Fruit fly (Drosophila melanogaster) whole organism, embryonic: ENCODE results near the gene CG31910.

Experiments
- C15 ChIP-seq: fragments of 200-800 bp; sonication (Bioruptor generic); IDR thresholded peaks from 3 replicates; pipeline ENCODE4 v1.3.6; 2022; ENCODE audit warnings: missing biosample characterization, missing genetic modification characterization
- CG10431 ChIP-seq: fragments of 200-800 bp; sonication (Bioruptor generic); optimal IDR thresholded peaks from 3 replicates; lab custom pipeline; 2018; ENCODE audit warnings: missing biosample characterization, mild to moderate bottlenecking, missing genetic modification characterization
- CG10462 ChIP-seq: fragments of 200-800 bp; sonication (Bioruptor generic); optimal IDR thresholded peaks from 2 replicates; lab custom pipeline; 2016; ENCODE audit warnings: missing biosample characterization, missing genetic modification characterization
- CG11398 ChIP-seq: fragments of 200-800 bp; sonication (Bioruptor generic); optimal IDR thresholded peaks from 2 replicates; lab custom pipeline; 2016; ENCODE audit warnings: missing biosample characterization, missing genetic modification characterization
- CG12155 ChIP-seq: fragments of 200-800 bp; sonication (Bioruptor generic); optimal IDR thresholded peaks from 3 replicates; lab custom pipeline; 2016; ENCODE audit warnings: missing biosample characterization, missing genetic modification characterization
- CG1233 ChIP-seq: fragments of 200-800 bp; sonication (Bioruptor generic); optimal IDR thresholded peaks from 4 replicates; lab custom pipeline; 2018; ENCODE audit warnings: missing biosample characterization, mild to moderate bottlenecking, missing genetic modification characterization
- CG12769 ChIP-seq: fragments of 200-800 bp; sonication (Bioruptor generic); optimal IDR thresholded peaks from 2 replicates; lab custom pipeline; 2019; ENCODE audit warnings: missing biosample characterization, mild to moderate bottlenecking, missing genetic modification characterization, moderate library complexity
- CG13775 ChIP-seq: fragments of 200-800 bp; sonication (Bioruptor generic); optimal IDR thresholded peaks from 3 replicates; lab custom pipeline; 2017; ENCODE audit warnings: missing biosample characterization, mild to moderate bottlenecking, missing genetic modification characterization
- CG33213 ChIP-seq: fragments of 200-800 bp; sonication (Bioruptor generic); optimal IDR thresholded peaks from 3 replicates; lab custom pipeline; 2016; ENCODE audit warnings: missing biosample characterization, missing genetic modification characterization
- CG34224 ChIP-seq: fragments of 200-800 bp; sonication (Bioruptor generic); IDR thresholded peaks from 3 replicates; pipeline ENCODE4 v1.3.6; 2022; ENCODE audit warnings: missing biosample characterization, missing genetic modification characterization; ENCODE audit not compliant: partially characterized antibody
- CG34422 ChIP-seq: fragments of 200-800 bp; sonication (Bioruptor generic); IDR thresholded peaks from 3 replicates; pipeline ENCODE4 v1.3.6; 2022; ENCODE audit warnings: missing biosample characterization, missing genetic modification characterization
- CG4730 ChIP-seq: fragments of 200-800 bp; sonication (Bioruptor generic); IDR thresholded peaks from 2 replicates; pipeline ENCODE4 v1.3.6; 2022; ENCODE audit warnings: missing biosample characterization, missing genetic modification characterization
- CG7556 ChIP-seq: fragments of 200-800 bp; sonication (Bioruptor generic); optimal IDR thresholded peaks from 2 replicates; lab custom pipeline; 2017; ENCODE audit warnings: missing biosample characterization, mild to moderate bottlenecking, missing genetic modification characterization
- CG8290 ChIP-seq, 3 experiments: fragments of 200-800 bp; sonication (Bioruptor generic); optimal IDR thresholded peaks; 2 replicates each; lab custom pipeline; 2016 to 2019; ENCODE audit warnings: missing biosample characterization in 3 of 3, missing genetic modification characterization in 3 of 3, mild to moderate bottlenecking in 2 of 3, moderate library complexity in 1 of 3
- CG9932 ChIP-seq: fragments of 200-800 bp; sonication (Bioruptor generic); IDR thresholded peaks from 2 replicates; pipeline ENCODE4 v1.3.6; 2022; ENCODE audit warnings: missing biosample characterization, missing genetic modification characterization
- Camta ChIP-seq: fragments of 200-800 bp; sonication (Bioruptor generic); optimal IDR thresholded peaks from 2 replicates; lab custom pipeline; 2016; ENCODE audit warnings: missing biosample characterization, missing genetic modification characterization
- Deaf1 ChIP-seq: fragments of 200-800 bp; optimal IDR thresholded peaks from 3 replicates; lab custom pipeline; 2019; ENCODE audit warnings: missing biosample characterization, mild to moderate bottlenecking, missing genetic modification characterization, moderate library complexity
- Fer1 ChIP-seq: fragments of 200-800 bp; sonication (Bioruptor generic); optimal IDR thresholded peaks from 2 replicates; lab custom pipeline; 2017; ENCODE audit warnings: missing biosample characterization, mild to moderate bottlenecking, missing genetic modification characterization
- HmgD ChIP-seq: fragments of 200-800 bp; sonication (Bioruptor generic); optimal IDR thresholded peaks from 3 replicates; lab custom pipeline; 2016; ENCODE audit warnings: missing biosample characterization, missing genetic modification characterization
- Hmr ChIP-seq: fragments of 200-800 bp; sonication (Bioruptor generic); optimal IDR thresholded peaks from 3 replicates; lab custom pipeline; 2017; ENCODE audit warnings: mild to moderate bottlenecking, missing biosample characterization, missing genetic modification reagents, missing genetic modification characterization
- Kr ChIP-seq: fragments of 200-800 bp; sonication (Bioruptor generic); optimal IDR thresholded peaks from 2 replicates; lab custom pipeline; 2017; ENCODE audit warnings: missing biosample characterization, mild to moderate bottlenecking, missing genetic modification characterization
- MBD-R2 ChIP-seq: fragments of 200-800 bp; sonication (Bioruptor generic); IDR thresholded peaks from 2 replicates; pipeline ENCODE4 v1.3.6; 2022; ENCODE audit warnings: missing biosample characterization, missing genetic modification characterization
- Max ChIP-seq: fragments of 200-800 bp; sonication (Bioruptor generic); optimal IDR thresholded peaks from 2 replicates; lab custom pipeline; 2016; ENCODE audit warnings: missing biosample characterization, mild to moderate bottlenecking, missing genetic modification characterization
- Nf-YA ChIP-seq: fragments of 200-800 bp; sonication (Bioruptor generic); IDR thresholded peaks from 2 replicates; pipeline ENCODE4 v1.3.6; 2022; ENCODE audit warnings: missing biosample characterization, missing genetic modification characterization
- Oaz ChIP-seq: fragments of 200-800 bp; sonication (Bioruptor generic); IDR thresholded peaks from 2 replicates; pipeline ENCODE4 v1.3.6; 2022; ENCODE audit warnings: missing biosample characterization, missing genetic modification characterization
- Optix ChIP-seq: fragments of 200-800 bp; sonication (Bioruptor generic); IDR thresholded peaks from 3 replicates; pipeline ENCODE4 v1.3.6; 2022; ENCODE audit warnings: missing biosample characterization, missing genetic modification characterization
- Sry-δ ChIP-seq: fragments of 200-800 bp; sonication (Bioruptor generic); optimal IDR thresholded peaks from 2 replicates; lab custom pipeline; 2016; ENCODE audit warnings: missing biosample characterization, missing genetic modification characterization
- Ssrp ChIP-seq: fragments of 200-800 bp; sonication (Bioruptor generic); optimal IDR thresholded peaks from 2 replicates; lab custom pipeline; 2018; ENCODE audit warnings: missing biosample characterization, mild to moderate bottlenecking, missing genetic modification characterization, moderate library complexity
- Trl ChIP-seq, 3 experiments: fragments of >200 bp in 2 of 3; fragments of 200-800 bp in 1 of 3; sonication (Bioruptor generic) in 1 of 3; optimal IDR thresholded peaks; 2 replicates in 1 of 3; 3 replicates in 2 of 3; lab custom pipeline; 2016 to 2017; ENCODE audit warnings: missing biosample characterization in 1 of 3, missing genetic modification characterization in 1 of 3
- amos ChIP-seq: fragments of 200-800 bp; sonication (Bioruptor generic); IDR thresholded peaks from 2 replicates; pipeline ENCODE4 v1.3.6; 2022; ENCODE audit warnings: missing biosample characterization, missing genetic modification characterization; ENCODE audit not compliant: partially characterized antibody
- az2 ChIP-seq: fragments of 200-800 bp; sonication (Bioruptor generic); optimal IDR thresholded peaks from 3 replicates; lab custom pipeline; 2016; ENCODE audit warnings: missing biosample characterization, missing genetic modification characterization
- bigmax ChIP-seq: fragments of 200-800 bp; sonication (Bioruptor generic); optimal IDR thresholded peaks from 2 replicates; lab custom pipeline; 2018; ENCODE audit warnings: missing biosample characterization, mild to moderate bottlenecking, missing genetic modification characterization
- br ChIP-seq: fragments of >200 bp; optimal IDR thresholded peaks from 2 replicates; lab custom pipeline; 2017
- ci ChIP-seq: fragments of 200-800 bp; sonication (Bioruptor generic); IDR thresholded peaks from 3 replicates; pipeline ENCODE4 v1.3.6; 2022; ENCODE audit warnings: missing biosample characterization, missing genetic modification characterization
- crol ChIP-seq: fragments of 200-800 bp; sonication (Bioruptor generic); IDR thresholded peaks from 2 replicates; pipeline ENCODE4 v1.3.6; 2022; ENCODE audit warnings: missing biosample characterization, missing genetic modification characterization
- dimm ChIP-seq: fragments of 200-800 bp; sonication (Bioruptor generic); IDR thresholded peaks from 2 replicates; pipeline ENCODE4 v1.3.6; 2022; ENCODE audit warnings: missing biosample characterization, missing genetic modification characterization
- exex ChIP-seq: fragments of 200-800 bp; sonication (Bioruptor generic); optimal IDR thresholded peaks from 4 replicates; lab custom pipeline; 2018; ENCODE audit warnings: missing biosample characterization, mild to moderate bottlenecking, missing genetic modification characterization, moderate library complexity
- gsb-n ChIP-seq: fragments of 200-800 bp; sonication (Bioruptor generic); optimal IDR thresholded peaks from 3 replicates; lab custom pipeline; 2018; ENCODE audit warnings: missing biosample characterization, mild to moderate bottlenecking, missing genetic modification characterization
- hbn ChIP-seq: fragments of 200-800 bp; sonication (Bioruptor generic); IDR thresholded peaks from 2 replicates; pipeline ENCODE4 v1.3.6; 2022; ENCODE audit warnings: missing biosample characterization, missing genetic modification characterization; ENCODE audit not compliant: partially characterized antibody
- jigr1 ChIP-seq: fragments of 200-800 bp; sonication (Bioruptor generic); IDR thresholded peaks from 3 replicates; pipeline ENCODE4 v1.3.6; 2022; ENCODE audit warnings: missing biosample characterization, missing genetic modification characterization
- nmo ChIP-seq: fragments of 200-800 bp; sonication (Bioruptor generic); optimal IDR thresholded peaks from 2 replicates; lab custom pipeline; 2018; ENCODE audit warnings: missing biosample characterization, mild to moderate bottlenecking, missing genetic modification characterization, moderate library complexity
- nom ChIP-seq: fragments of 200-800 bp; sonication (Bioruptor generic); optimal IDR thresholded peaks from 2 replicates; lab custom pipeline; 2017; ENCODE audit warnings: missing biosample characterization, missing genetic modification characterization, mild to moderate bottlenecking, moderate library complexity, missing genetic modification reagents
- onecut ChIP-seq: fragments of 200-800 bp; sonication (Bioruptor generic); IDR thresholded peaks from 2 replicates; pipeline ENCODE4 v1.3.6; 2022; ENCODE audit warnings: missing biosample characterization, missing genetic modification characterization
- pb ChIP-seq: fragments of 200-800 bp; sonication (Bioruptor generic); optimal IDR thresholded peaks from 3 replicates; lab custom pipeline; 2016; ENCODE audit warnings: missing biosample characterization, missing genetic modification characterization
- psq ChIP-seq: fragments of 200-800 bp; sonication (Bioruptor generic); optimal IDR thresholded peaks from 2 replicates; lab custom pipeline; 2017; ENCODE audit warnings: missing biosample characterization, missing genetic modification characterization
- run ChIP-seq: fragments of 200-800 bp; sonication (Bioruptor generic); optimal IDR thresholded peaks from 3 replicates; lab custom pipeline; 2018; ENCODE audit warnings: missing biosample characterization, mild to moderate bottlenecking, missing genetic modification characterization
- sug ChIP-seq: fragments of 200-800 bp; optimal IDR thresholded peaks from 2 replicates; lab custom pipeline; 2019; ENCODE audit warnings: missing biosample characterization, mild to moderate bottlenecking, missing genetic modification characterization, moderate library complexity
- z ChIP-seq: fragments of 200-800 bp; sonication (Bioruptor generic); IDR thresholded peaks from 3 replicates; pipeline ENCODE4 v1.3.6; 2022; ENCODE audit warnings: missing biosample characterization, missing genetic modification characterization

The CG31910 gene

dm6 chr2L:6793763-6794417 is 48.5 kb upstream of the CG31910 start (continued):
- no peak for TF ChIP-seq CG8290 (GFP tag; optimal IDR thresholded peaks at IDR 0.05; lab: Kevin White, UChicago)
- no peak for TF ChIP-seq CG8290 (tag; optimal IDR thresholded peaks at IDR 0.05; lab: Kevin White, UChicago)
- TF ChIP-seq CG12155 (GFP tag; lab: Kevin White, UChicago), result no peak
- no peak for TF ChIP-seq jigr1 (GFP tag; lab: Robert Waterston, UW)
- no peak for TF ChIP-seq run (tag; lab: Kevin White, UChicago)
- TF ChIP-seq amos (GFP tag; lab: Robert Waterston, UW), result no peak
- no peak for TF ChIP-seq CG1233
- TF ChIP-seq Nf-YA, result no peak
- TF ChIP-seq ci (GFP tag; lab: Robert Waterston, UW), result 0 out of 3 replicates have a peak, but pooled peaks have one; percentile 11
- TF ChIP-seq nmo, result no peak
- no peak for TF ChIP-seq hbn (GFP tag; lab: Robert Waterston, UW)
- TF ChIP-seq nom (GFP tag; lab: Kevin White, UChicago), result no peak
- TF ChIP-seq crol (GFP tag; lab: Robert Waterston, UW), result peak; percentile 37; the same call in 1 of the 2 replicates
- peak; percentile 58 for TF ChIP-seq bigmax (GFP tag; lab: Kevin White, UChicago)
- TF ChIP-seq Trl (optimal IDR thresholded peaks at IDR 0.05; lab: Kevin White, UChicago), result peak; percentile 83 to 90
- no peak for TF ChIP-seq Trl (GFP tag; optimal IDR thresholded peaks at IDR 0.05; lab: Kevin White, UChicago)

- TF ChIP-seq CG9932 (GFP tag; lab: Robert Waterston, UW), result 0 out of 2 replicates have a peak, but pooled peaks have one; percentile 19
- no peak for TF ChIP-seq HmgD (GFP tag; lab: Kevin White, UChicago)
- TF ChIP-seq br (lab: Kevin White, UChicago), result no peak
- TF ChIP-seq CG33213 (GFP tag; lab: Kevin White, UChicago), result no peak
- no peak for TF ChIP-seq CG12155 (GFP tag; lab: Kevin White, UChicago)
- peak; percentile 27 for TF ChIP-seq sug (tag; lab: Kevin White, UChicago)
- TF ChIP-seq Fer1, result no peak
- no peak for TF ChIP-seq C15 (GFP tag; lab: Robert Waterston, UW)
- no peak for TF ChIP-seq CG10431 (GFP tag; lab: Kevin White, UChicago)
- TF ChIP-seq Deaf1 (tag; lab: Kevin White, UChicago), result peak; percentile 6
- no peak for TF ChIP-seq Kr (GFP tag; lab: Kevin White, UChicago)
- no peak for TF ChIP-seq pb
- no peak for TF ChIP-seq MBD-R2 (GFP tag; lab: Robert Waterston, UW)
- no peak for TF ChIP-seq CG7556
- peak; percentile 43 for TF ChIP-seq CG12769 (tag; lab: Kevin White, UChicago)
- TF ChIP-seq Hmr, result no peak
- peak; percentile 97 for TF ChIP-seq z (GFP tag; lab: Robert Waterston, UW)
- no peak for TF ChIP-seq CG11398 (GFP tag; lab: Kevin White, UChicago)
- no peak for TF ChIP-seq CG4730 (GFP tag; lab: Robert Waterston, UW)
- TF ChIP-seq exex (tag; lab: Kevin White, UChicago), result no peak
- no peak for TF ChIP-seq Max
- no peak for TF ChIP-seq Sry-δ (GFP tag; lab: Kevin White, UChicago)
- no peak for TF ChIP-seq onecut (GFP tag; lab: Robert Waterston, UW)
- no peak for TF ChIP-seq Camta
- no peak for TF ChIP-seq CG34224
- no peak for TF ChIP-seq az2 (GFP tag; lab: Kevin White, UChicago)
- no peak for TF ChIP-seq CG13775
- TF ChIP-seq dimm (GFP tag; lab: Robert Waterston, UW), result no peak
- TF ChIP-seq Ssrp, result no peak
- TF ChIP-seq CG10462, result no peak
- TF ChIP-seq psq (GFP tag; lab: Kevin White, UChicago), result no peak
- TF ChIP-seq CG34422 (GFP tag; lab: Robert Waterston, UW), result peak; percentile 25; the same call in 1 of the 3 replicates
- peak; percentile 4 for TF ChIP-seq gsb-n (tag; lab: Kevin White, UChicago)
- TF ChIP-seq Oaz (GFP tag; lab: Robert Waterston, UW), result no peak
- TF ChIP-seq Optix (GFP tag; lab: Robert Waterston, UW), result no peak
These were observed 46.5 kb upstream of the CG31910 start for dm6 chr2L:6791845-6792443.
